Worm (Caenorhabditis elegans) whole organism, dauer: Measurements from ENCODE around the gene R07E4.1.

Source experiments
- unc-62 ChIP-seq: sonication (generic microtip); optimal IDR thresholded peaks from 2 replicates; lab custom pipeline; 2017; ENCODE audit warnings: missing biosample characterization, missing genetic modification reagents, missing genetic modification characterization

Gene R07E4.1

DNA sequence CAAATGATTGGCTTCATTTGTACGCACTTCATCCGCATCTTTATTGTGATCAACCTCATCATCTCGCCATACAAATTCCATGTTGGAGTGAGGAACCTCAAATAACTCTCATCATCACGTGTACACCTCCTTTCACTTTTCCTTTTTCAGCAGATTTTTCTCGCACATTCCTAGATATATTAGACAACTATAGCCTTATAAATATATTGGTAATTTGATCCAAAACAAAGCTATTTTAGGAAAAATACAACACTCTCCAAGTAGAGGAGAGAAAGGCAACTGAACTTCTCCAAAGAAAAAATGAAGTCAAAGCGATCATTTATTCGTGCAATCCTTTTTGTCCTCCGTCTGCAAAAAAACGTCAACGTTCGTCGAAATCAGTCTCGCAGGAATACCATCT is at the start of gene R07E4.1:
R07E4.1 (plus strand) TSS at position 301 of the 400 bp plus-strand sequence.
- TF ChIP-seq unc-62 (GFP tag; lab: Kevin White, UChicago), result no peak

DNA sequence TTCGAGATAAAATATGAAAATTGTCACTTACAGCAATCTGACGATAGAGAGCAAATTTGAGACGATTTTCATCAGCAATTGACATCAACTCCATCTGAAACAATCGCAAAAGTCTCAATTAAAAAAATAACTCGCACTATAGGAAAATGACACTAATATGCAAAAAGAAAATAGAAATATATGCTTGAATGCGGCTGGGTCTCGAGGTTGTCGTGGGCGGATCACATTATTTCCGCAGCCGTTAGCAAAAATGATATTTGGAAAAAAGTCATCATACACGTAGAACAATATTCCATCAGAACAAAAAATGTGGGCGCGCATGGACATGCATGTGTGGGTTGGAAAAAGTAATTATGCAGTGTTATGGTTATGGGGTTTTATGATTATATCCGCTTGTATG is 41.6 kb upstream of the R07E4.1 start, which contains the start of gene Y23B4A.1:
Y23B4A.1 (minus strand) TSS at position 101 of the 400 bp plus-strand sequence.
- TF ChIP-seq unc-62 (GFP tag; lab: Kevin White, UChicago), result no peak

DNA sequence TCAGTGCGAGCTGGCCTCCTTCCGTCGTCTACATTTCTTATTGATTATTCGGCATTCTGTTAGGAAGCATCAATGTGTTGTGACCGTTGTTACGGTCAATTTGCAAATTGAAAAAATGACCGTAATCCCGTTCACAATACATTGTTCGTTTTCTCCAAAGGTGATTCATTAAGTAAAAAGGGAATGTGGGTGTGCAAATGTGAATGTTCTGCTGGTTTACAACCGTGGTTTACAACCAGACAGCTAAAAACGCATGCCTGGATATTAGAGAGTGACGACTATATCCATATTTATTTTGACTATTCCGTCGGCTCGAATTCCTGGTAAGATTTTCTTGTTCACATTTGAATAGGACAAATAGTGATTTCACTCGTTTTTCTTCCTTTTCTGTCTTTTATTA is 39.8 kb upstream of the R07E4.1 start, which contains the start of gene capa-1:
capa-1 (plus strand) TSS at position 301 of the 400 bp plus-strand sequence.
- TF ChIP-seq unc-62 (GFP tag; lab: Kevin White, UChicago), result no peak

DNA sequence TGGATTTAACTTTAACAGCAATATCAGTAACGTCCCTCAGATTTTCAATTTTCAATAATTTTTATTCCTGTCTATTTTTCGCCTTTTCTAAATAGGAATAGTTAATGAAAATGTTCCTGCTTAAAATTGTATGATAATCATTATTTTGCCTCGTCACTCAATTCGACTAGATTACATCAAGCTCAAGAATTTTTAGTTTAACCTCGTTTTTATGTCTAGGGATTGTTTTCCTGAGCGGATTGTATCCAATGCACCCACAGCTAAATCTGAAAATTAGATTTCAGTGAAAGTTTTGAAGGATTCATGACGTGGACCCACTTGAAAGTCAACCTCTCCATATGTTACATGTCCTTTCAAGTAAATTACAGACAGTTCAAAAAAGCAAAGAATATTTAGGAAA is 35.2 kb upstream of the R07E4.1 start:
- no peak for TF ChIP-seq unc-62 (GFP tag; lab: Kevin White, UChicago)

DNA sequence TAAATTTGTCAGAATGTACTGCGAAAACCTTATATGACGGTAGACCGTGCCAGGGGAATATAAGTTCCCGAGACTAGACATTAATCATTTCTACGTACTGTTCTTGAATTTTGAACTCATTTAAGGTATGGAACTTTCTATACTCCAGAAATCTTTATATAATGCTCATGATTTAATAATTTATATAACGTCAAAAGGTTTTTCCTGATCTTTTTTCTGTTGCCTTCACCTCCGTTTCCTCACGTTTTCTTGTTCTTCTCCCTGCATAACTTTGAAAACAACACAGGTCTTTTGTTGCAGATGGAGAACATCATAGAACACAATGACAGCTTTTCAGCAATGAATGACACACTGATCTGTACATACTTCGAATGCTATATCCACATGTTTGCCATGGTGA is 28.1 kb upstream of the R07E4.1 start, which contains the start of gene egl-6:
egl-6 (plus strand) TSS at position 301 of the 400 bp plus-strand sequence.
- TF ChIP-seq unc-62 (GFP tag; lab: Kevin White, UChicago), result no peak

DNA sequence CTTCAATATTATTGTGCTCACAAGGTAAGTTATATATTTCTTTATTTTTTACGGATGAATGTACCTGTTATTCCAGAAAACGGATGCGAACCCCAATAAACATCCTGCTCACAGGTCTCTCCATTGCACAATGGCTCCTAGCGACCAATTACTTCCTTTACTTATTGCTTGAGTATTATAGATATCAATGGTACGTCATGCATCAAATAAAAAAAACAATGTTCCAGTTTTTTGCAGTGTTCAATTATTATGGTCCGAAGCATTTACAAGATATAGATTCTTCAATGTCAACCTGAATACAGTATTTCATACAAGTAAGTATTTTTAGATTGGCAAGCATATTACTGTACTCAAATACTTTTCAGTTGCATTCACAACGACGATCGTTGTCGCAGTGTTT is 26.0 kb upstream of the R07E4.1 start:
- no peak for TF ChIP-seq unc-62 (GFP tag; lab: Kevin White, UChicago)

DNA sequence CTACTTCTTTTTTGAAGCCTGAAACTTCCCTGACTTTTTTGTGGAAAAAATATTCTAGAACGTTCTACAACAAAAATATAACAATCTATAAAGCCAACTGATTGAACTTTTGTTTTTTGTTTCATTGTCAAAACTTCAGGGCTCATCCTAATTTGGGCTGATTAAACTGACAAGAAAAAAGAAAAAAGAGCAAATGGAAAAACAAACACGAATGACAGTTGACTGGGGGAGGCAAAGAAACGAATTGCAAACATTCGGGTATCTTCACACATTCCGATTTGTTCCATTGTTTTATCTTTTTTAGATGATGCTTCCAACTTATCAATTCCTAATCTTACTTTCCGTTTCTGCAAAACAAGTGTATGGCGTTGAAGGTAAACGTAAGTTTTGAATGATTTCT is 23.4 kb upstream of the R07E4.1 start, which contains the start of gene C46F4.3:
C46F4.3 (plus strand) TSS at position 301 of the 400 bp plus-strand sequence.
- no peak for TF ChIP-seq unc-62 (GFP tag; lab: Kevin White, UChicago)

DNA sequence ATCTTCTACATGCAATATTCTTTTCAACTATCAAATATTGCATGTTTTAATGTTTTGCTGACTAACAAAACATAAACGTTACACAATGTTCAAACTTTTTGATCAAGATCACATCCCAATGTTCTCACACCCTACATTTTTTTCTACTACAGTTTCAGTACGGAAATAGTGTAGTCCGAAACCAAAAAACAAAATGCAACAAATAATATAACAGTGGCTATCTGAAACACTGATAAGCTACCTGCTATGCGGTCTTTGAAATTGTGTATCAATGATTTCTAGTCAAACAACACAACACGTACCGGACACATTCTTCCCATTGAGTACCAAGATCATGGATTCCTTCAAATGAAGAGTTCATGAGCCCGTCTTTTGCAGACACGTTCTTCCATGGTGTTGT is 17.6 kb upstream of the R07E4.1 start:
- TF ChIP-seq unc-62 (GFP tag; lab: Kevin White, UChicago), result no peak

DNA sequence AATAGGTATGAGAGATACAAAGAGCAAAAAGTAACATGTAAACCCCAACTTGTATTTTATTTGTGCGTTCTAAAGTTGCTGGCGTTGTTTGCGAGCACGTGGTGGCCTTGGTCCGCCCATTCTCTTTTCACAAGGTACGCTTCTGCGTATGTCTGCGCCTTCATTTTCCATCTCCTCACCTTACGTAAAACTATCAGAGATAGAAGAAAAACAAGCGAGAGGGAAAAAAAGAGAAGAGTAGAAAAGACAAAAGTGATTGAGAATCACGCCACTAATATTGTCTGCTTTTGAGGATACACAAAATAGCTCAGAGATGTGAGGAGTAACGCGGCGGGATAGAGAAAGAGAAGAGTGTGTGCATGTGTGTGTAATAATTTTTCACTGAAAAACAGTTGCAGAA is 16.7 kb upstream of the R07E4.1 start:
- no peak for TF ChIP-seq unc-62 (GFP tag; lab: Kevin White, UChicago)

DNA sequence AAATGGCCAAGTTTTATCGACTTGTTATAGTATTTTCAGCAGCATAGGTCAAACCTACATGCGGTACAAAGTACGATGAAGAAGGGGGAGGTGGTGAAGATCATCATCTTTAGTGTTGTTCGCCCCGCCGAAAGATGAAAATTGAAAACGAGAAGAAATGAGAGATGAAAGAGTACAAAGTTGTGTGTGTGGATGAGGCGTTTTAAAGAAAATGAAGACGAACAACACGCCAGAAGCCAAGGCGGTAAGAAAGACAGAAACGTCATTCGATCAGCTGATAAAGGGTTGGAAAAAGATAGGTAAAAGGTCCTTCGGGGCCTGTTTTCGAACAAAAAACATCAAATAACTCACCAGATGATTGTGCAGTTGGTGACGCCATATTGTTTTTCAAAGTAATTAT is 15.0 kb upstream of the R07E4.1 start:
- no peak for TF ChIP-seq unc-62 (GFP tag; lab: Kevin White, UChicago)

DNA sequence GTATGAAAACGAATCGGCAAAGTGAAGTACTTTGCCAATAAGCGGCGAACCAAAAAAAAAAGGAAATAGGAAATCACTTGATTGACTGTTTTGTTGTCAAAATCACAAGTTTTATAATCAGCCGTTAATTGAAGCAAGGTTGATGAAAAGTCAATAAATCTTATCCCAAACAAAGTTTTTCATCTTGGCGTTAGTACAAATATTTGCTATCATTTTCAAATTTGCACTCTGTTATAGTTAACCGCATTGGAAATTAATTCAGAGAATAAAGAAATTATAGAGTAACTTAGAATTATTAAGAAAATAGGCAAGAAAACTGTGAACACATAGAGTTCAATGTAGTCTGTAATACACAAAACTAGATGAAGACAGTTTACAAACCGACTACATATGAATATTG is 14.4 kb upstream of the R07E4.1 start, which contains the start of gene acs-17:
acs-17 (minus strand) TSS at position 23 of the 400 bp plus-strand sequence.
- TF ChIP-seq unc-62 (GFP tag; lab: Kevin White, UChicago), result no peak

DNA sequence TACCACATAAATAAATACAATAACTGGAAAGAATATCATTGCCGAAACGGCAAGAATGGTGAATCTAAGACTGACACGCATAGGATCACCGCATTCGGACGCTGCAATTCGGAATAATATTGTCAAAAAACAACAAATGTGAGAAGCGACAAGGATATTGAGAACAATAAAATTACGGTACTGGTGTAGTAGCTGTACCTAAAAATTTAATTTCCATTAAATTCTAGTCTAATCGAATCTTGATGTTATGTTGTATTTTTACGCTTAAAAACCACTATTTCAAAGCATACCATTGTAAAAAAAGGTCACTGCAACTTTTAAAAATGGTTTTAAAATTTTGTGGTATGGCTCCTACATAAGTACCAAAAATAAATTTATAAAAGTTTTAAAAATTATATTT is 10.1 kb upstream of the R07E4.1 start, which contains the start of gene mig-23:
mig-23 (minus strand) TSS at position 101 of the 400 bp plus-strand sequence.
- TF ChIP-seq unc-62 (GFP tag; lab: Kevin White, UChicago), result no peak

DNA sequence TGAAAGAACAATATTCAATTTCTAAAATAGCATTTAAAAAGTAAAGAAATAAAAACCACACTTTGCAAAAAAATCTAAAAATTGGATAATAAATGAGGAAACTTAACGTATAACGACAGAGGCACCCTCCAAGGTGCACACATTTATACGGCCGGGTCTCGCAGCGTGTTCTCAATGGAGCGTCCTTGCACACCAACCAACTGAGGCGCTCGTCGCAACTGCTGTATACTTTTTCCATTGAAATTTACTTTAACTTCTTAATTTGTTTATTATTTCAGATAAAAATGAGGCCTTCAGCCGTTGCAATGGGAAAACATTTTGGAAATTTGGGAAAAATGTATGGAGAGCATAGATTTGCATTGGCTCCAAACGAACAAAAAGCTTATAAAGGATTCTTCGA is 5.7 kb upstream of the R07E4.1 start, which contains the start of the genes R07E4.5 and R07E4.3:
R07E4.5 (minus strand) TSS at position 1 of the 400 bp plus-strand sequence.
R07E4.3 (plus strand) TSS at position 285 of the 400 bp plus-strand sequence.
- TF ChIP-seq unc-62 (GFP tag; lab: Kevin White, UChicago), result no peak

DNA sequence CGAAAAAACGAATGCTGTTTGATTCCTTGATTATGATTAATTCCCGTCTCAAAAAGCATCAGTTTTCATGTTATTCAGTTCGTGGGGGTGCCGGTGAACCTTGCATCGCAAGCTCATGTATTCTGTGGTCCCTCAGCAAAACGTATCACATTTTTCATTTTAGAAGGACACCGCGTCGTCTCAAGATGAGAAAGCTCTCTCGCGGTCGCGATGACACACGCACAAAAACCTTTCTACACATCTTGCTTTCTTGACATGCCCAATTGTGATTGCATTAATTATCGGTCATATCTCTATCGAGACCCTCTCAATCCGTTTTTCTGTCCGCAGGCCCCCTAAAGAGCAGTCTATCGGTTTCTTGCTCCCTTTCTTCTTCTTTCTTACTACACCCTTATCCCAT is 2.8 kb upstream of the R07E4.1 start:
- no peak for TF ChIP-seq unc-62 (GFP tag; lab: Kevin White, UChicago)

DNA sequence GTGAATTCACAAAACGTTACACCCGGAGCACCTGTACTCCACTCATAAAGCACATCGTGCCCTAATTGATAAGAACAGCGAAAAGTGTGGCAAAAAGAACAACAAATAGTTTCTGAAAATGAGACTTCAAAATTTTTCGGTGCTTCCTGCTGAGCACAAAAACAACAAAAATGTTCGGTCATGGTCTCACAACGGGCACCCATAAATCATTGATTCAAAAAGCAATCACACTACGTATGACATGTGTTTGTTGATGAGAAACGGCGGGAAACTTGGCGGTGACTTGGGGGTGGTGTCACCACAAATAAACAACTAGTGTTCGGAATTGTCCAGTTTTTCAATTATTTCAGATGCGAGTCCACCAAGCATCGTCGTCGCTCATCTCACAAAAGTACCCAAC is 2.0 kb downstream of the R07E4.1 start:
- TF ChIP-seq unc-62 (GFP tag; lab: Kevin White, UChicago), result no peak

DNA sequence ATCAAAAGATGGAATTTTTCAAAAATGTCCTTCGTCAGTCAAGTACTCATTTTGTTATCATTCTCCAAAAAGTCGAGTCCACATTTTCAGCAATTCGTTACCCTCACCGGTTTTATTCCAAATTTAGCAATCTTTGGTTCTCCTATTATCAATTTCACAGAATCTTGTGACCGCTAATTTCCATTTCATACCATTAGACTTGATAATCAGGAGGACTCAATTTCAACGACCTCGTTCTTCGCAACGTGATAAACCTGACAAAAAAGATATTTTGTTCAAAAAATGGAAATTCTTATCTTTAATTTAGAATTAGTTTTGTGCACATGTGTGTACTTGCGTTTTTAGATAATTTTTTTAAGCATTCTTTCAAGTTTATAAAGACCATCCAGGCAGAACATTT is 3.6 kb downstream of the R07E4.1 start:
- no peak for TF ChIP-seq unc-62 (GFP tag; lab: Kevin White, UChicago)

DNA sequence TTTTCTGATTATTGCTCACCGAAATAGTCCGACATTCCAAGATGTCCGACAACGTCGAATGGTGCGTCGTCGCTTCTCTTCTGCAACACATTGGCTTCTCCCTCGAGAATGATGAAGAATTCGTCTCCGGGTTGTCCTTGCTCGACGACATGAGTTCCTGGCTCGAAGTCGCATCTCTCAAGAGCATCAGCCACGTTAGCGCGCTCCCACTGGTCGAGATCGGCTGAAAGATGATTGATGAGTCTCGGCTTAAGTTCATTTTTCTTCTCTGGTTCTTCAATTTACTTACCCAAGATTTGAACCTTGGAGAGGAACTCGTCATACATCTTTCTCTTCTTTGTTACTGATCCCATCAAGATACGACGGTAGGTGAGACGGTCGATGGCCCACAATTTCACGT is 13.3 kb downstream of the R07E4.1 start:
- no peak for TF ChIP-seq unc-62 (GFP tag; lab: Kevin White, UChicago)
